Worm (Caenorhabditis elegans): ENCODE data around the gene B0001.2.

ce11 chrIV:12194668-12195067 is 43.9 kb upstream of the B0001.2 start:
- TF ChIP-seq unc-62 (GFP tag; optimal IDR thresholded peaks at IDR 0.05) (no peak), snpc-4 (tag; optimal IDR thresholded peaks at IDR 0.05) (no peak), fos-1 (tag; optimal IDR thresholded peaks at IDR 0.05) (no peak), ztf-4 (tag; optimal IDR thresholded peaks at IDR 0.05) (no peak), elt-3 (tag; optimal IDR thresholded peaks at IDR 0.05) (no peak), mdl-1 (tag; optimal IDR thresholded peaks at IDR 0.05) (no peak), nhr-11 (tag; optimal IDR thresholded peaks at IDR 0.05) (no peak), nhr-76 (tag; optimal IDR thresholded peaks at IDR 0.05) (no peak)

Data from whole organism, L1 larva.